Worm (Caenorhabditis elegans): Measurements from ENCODE around the gene F14F3.5.

DNA sequence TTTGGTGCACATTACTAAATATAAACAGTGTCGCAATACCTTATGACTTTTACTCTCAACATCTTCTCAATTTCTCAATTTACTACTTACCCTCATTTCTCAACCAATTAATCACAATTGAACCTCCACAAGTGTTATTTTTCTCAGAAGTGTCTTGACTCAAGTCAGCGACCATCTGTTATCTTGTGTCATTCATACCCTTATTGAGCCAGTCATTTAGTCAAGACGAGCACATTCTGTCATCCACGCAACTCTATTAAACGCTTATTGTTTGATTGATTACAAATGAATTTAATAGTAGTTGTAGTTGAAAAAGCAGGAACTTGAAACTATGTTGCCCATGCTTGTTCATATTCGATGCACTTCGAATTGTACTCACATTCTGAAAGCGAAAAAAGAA lies 25.6 kb downstream of the F14F3.5 start:
- TF ChIP-seq ceh-36 (tag; optimal IDR thresholded peaks at IDR 0.05) (no peak), ama-1 (optimal IDR thresholded peaks at IDR 0.05) (no peak), tbx-11 (GFP tag; IDR thresholded peaks at IDR 0.05) (no peak)

Data from whole organism, early embryonic.